3 fruit fly cellular contexts compared by ENCODE assay signal in the genomic region with DNA sequence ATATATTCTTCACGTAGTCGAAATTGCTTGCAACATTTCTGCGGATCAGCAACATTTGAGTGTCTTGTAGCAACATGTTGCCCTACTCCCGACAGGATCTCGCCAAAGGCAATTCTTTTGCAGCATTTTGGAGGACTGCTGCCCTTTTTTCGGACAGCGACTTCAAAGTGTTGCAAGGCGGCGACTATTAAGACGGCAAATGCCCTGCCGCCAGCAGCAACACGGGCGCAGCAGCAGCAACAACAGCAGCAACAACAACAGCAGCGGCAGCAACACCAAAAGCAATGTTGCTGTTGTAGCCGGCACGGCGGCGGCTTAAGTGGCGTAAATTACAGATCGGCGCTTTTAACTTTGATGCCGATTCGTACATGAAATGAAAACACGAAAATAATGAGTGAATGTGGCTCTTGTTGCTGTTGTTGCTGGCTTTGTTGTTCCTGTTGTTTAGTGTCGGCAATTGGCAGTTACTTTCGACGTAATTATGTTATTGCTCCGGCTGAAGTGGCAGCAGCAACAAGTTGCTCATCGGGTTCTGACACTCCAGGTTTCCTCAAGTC.
A peak's percentile ranks its signal among the peaks of the same experiment; 100 is the strongest.
TF ChIP-seq lines count a peak whose summit lies in the region.

No protein-coding gene starts in this region.

- no peak for TF ChIP-seq CTCF in whole organism, embryonic (GFP tag; optimal IDR thresholded peaks at IDR 0.05; lab: Kevin White, UChicago)

TF ChIP-seq in whole organism, 6 proteins besides CTCF, POLR2A, EP300 and RAD21:
- TF ChIP-seq Dll (optimal IDR thresholded peaks at IDR 0.05; lab: Kevin White, UChicago) = peak; percentile 61
- TF ChIP-seq usp (GFP tag; optimal IDR thresholded peaks at IDR 0.05; lab: Kevin White, UChicago) = no peak

TF ChIP-seq in whole organism, embryonic, 481 proteins besides CTCF, POLR2A, EP300 and RAD21:
- TF ChIP-seq CG11504 (tag; optimal IDR thresholded peaks at IDR 0.05; lab: Kevin White, UChicago) = peak; percentile 90
- no peak for TF ChIP-seq CG14965 (GFP tag; optimal IDR thresholded peaks at IDR 0.05; lab: Kevin White, UChicago; ENCODE audit: borderline replicate concordance)
- TF ChIP-seq CG4360 (GFP tag; IDR thresholded peaks at IDR 0.05; lab: Robert Waterston, UW) = peak; percentile 82
- TF ChIP-seq Med (GFP tag; lab: Kevin White, UChicago) = peak; percentile 8

TF ChIP-seq in whole organism, wandering third instar larva, 38 proteins besides CTCF, POLR2A, EP300 and RAD21:
- TF ChIP-seq psq (GFP tag; optimal IDR thresholded peaks at IDR 0.05; lab: Kevin White, UChicago) = no peak
- peak; percentile 8 for TF ChIP-seq Dfd (GFP tag; optimal IDR thresholded peaks at IDR 0.05; lab: Kevin White, UChicago)
